Fruit fly (Drosophila melanogaster) whole organism: ENCODE measurements around the gene CG3662.

Source experiments
- Dll ChIP-seq: fragments of >200 bp; optimal IDR thresholded peaks from 2 replicates; lab custom pipeline; 2017
- pan ChIP-seq: fragments of >200 bp; optimal IDR thresholded peaks from 2 replicates; lab custom pipeline; 2017
- psq ChIP-seq: fragments of >200 bp; optimal IDR thresholded peaks from 2 replicates; lab custom pipeline; 2017
- usp ChIP-seq: fragments of >200 bp; optimal IDR thresholded peaks from 2 replicates; lab custom pipeline; 2017; ENCODE audit warnings: missing biosample characterization, missing genetic modification characterization, mixed read lengths

DNA sequence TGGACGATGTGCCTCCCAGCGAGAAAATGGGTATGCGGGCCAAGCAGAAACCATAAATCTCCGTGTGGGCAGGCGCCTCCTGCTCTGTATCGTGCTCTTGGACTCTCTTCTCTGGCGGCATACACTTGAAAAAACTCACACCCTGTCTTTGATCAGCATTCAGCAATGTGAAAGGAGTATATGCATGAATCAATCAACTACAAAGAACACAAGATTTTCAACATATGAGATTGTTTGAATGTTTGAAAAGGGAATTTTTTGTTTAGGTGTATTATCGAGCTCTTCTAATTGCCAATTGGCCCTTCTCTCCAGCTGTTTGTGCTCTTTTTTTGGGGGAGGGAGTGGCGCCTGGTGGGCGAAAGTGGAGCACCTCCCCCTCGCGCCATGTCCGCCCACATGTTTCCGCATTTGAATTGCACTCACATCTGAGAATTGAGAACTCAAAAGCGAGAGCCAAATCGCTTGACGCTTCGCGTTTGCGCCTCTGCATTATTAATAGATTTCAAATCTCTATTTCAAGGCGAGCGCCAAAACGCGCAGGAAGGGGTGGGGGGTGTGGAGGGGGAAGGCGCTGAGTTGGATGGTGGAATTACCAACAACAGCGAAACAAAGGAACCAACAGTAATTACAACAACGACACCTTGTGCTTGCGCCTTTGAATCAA is 24.4 kb downstream of the CG3662 start:
- TF ChIP-seq psq (lab: Kevin White, UChicago) (no peak), usp (GFP tag; lab: Kevin White, UChicago) (no peak), Dll (lab: Kevin White, UChicago) (no peak), pan (lab: Kevin White, UChicago) (no peak)
